Fruit fly (Drosophila melanogaster) whole organism, embryonic: ENCODE measurements around the gene CG10470.

Source experiments
- Abd-B ChIP-seq: fragments of 200-800 bp; sonication (Bioruptor generic); optimal IDR thresholded peaks from 2 replicates; lab custom pipeline; 2018; ENCODE audit warnings: missing biosample characterization, mild to moderate bottlenecking, missing genetic modification characterization, moderate library complexity
- Bdp1 ChIP-seq: fragments of 200-800 bp; sonication (Bioruptor generic); optimal IDR thresholded peaks from 3 replicates; lab custom pipeline; 2016; ENCODE audit warnings: missing biosample characterization, missing genetic modification characterization
- CG10959 ChIP-seq: fragments of 200-800 bp; sonication (Bioruptor generic); IDR thresholded peaks from 2 replicates; pipeline ENCODE4 v1.3.6; 2022; ENCODE audit warnings: missing biosample characterization, missing genetic modification characterization
- CG11398 ChIP-seq: fragments of 200-800 bp; sonication (Bioruptor generic); optimal IDR thresholded peaks from 2 replicates; lab custom pipeline; 2016; ENCODE audit warnings: missing biosample characterization, missing genetic modification characterization
- CG14050 ChIP-seq: fragments of 200-800 bp; sonication (Bioruptor generic); IDR thresholded peaks from 3 replicates; pipeline ENCODE4 v1.3.6; 2022; ENCODE audit warnings: missing biosample characterization, missing genetic modification characterization
- CG15073 ChIP-seq: fragments of 200-800 bp; sonication (Bioruptor generic); optimal IDR thresholded peaks from 2 replicates; lab custom pipeline; 2016; ENCODE audit warnings: missing biosample characterization, missing genetic modification characterization
- CG17359 ChIP-seq: fragments of 200-800 bp; sonication (Bioruptor generic); optimal IDR thresholded peaks from 3 replicates; lab custom pipeline; 2018; ENCODE audit warnings: missing biosample characterization, mild to moderate bottlenecking, missing genetic modification characterization, moderate library complexity
- CG1832 ChIP-seq: fragments of 200-800 bp; sonication (Bioruptor generic); optimal IDR thresholded peaks from 2 replicates; lab custom pipeline; 2017; ENCODE audit warnings: missing biosample characterization, mild to moderate bottlenecking, missing genetic modification characterization, inconsistent platforms
- CG2120 ChIP-seq: fragments of 200-800 bp; sonication (Bioruptor generic); optimal IDR thresholded peaks from 3 replicates; lab custom pipeline; 2016; ENCODE audit warnings: missing biosample characterization, missing genetic modification characterization
- CG2712 ChIP-seq: fragments of 200-800 bp; optimal IDR thresholded peaks from 3 replicates; lab custom pipeline; 2019; ENCODE audit warnings: missing biosample characterization, mild to moderate bottlenecking, missing genetic modification characterization, moderate library complexity
- CG3163 ChIP-seq: fragments of 200-800 bp; sonication (Bioruptor generic); optimal IDR thresholded peaks from 3 replicates; lab custom pipeline; 2016; ENCODE audit warnings: missing biosample characterization, missing genetic modification characterization
- CG34376 ChIP-seq: fragments of 200-800 bp; sonication (Bioruptor generic); optimal IDR thresholded peaks from 2 replicates; lab custom pipeline; 2018; ENCODE audit warnings: missing biosample characterization, mild to moderate bottlenecking, missing genetic modification characterization
- CG3847 ChIP-seq: fragments of 200-800 bp; sonication (Bioruptor generic); IDR thresholded peaks from 2 replicates; pipeline ENCODE4 v1.3.6; 2022; ENCODE audit warnings: missing biosample characterization, missing genetic modification characterization
- CG42726 ChIP-seq: fragments of 200-800 bp; sonication (Bioruptor generic); IDR thresholded peaks from 2 replicates; pipeline ENCODE4 v1.3.6; 2022; ENCODE audit warnings: missing biosample characterization, missing genetic modification characterization; ENCODE audit not compliant: partially characterized antibody
- CG4707 ChIP-seq: fragments of 200-800 bp; sonication (Bioruptor generic); optimal IDR thresholded peaks from 2 replicates; lab custom pipeline; 2018; ENCODE audit warnings: missing biosample characterization, mild to moderate bottlenecking, missing genetic modification characterization, moderate library complexity
- CG4730 ChIP-seq: fragments of 200-800 bp; sonication (Bioruptor generic); IDR thresholded peaks from 2 replicates; pipeline ENCODE4 v1.3.6; 2022; ENCODE audit warnings: missing biosample characterization, missing genetic modification characterization
- CG8478 ChIP-seq: fragments of >200 bp; optimal IDR thresholded peaks from 2 replicates; lab custom pipeline; 2018
- Dip2 ChIP-seq: fragments of 200-800 bp; sonication (Bioruptor generic); IDR thresholded peaks from 2 replicates; pipeline ENCODE4 v1.3.6; 2022; ENCODE audit warnings: missing biosample characterization, missing genetic modification characterization
- Dip3 ChIP-seq: fragments of 200-800 bp; sonication (Bioruptor generic); optimal IDR thresholded peaks from 3 replicates; lab custom pipeline; 2016; ENCODE audit warnings: missing biosample characterization, missing genetic modification characterization
- Elba2 ChIP-seq: fragments of 200-800 bp; sonication (Bioruptor generic); optimal IDR thresholded peaks from 3 replicates; lab custom pipeline; 2016; ENCODE audit warnings: missing biosample characterization, missing genetic modification characterization
- HLH54F ChIP-seq: fragments of 200-800 bp; sonication (Bioruptor generic); optimal IDR thresholded peaks from 3 replicates; lab custom pipeline; 2016; ENCODE audit warnings: missing biosample characterization, missing genetic modification characterization
- NC2α ChIP-seq: fragments of 200-800 bp; sonication (Bioruptor generic); optimal IDR thresholded peaks from 2 replicates; lab custom pipeline; 2016; ENCODE audit warnings: missing biosample characterization, missing genetic modification characterization
- Nf-YB ChIP-seq: fragments of 200-800 bp; sonication (Bioruptor generic); optimal IDR thresholded peaks from 3 replicates; lab custom pipeline; 2019; ENCODE audit warnings: missing biosample characterization, mild to moderate bottlenecking, missing genetic modification characterization, moderate library complexity
- Nf-YC ChIP-seq: fragments of 200-800 bp; optimal IDR thresholded peaks from 3 replicates; lab custom pipeline; 2019; ENCODE audit warnings: missing biosample characterization, mild to moderate bottlenecking, missing genetic modification characterization, moderate library complexity
- Pdp1 ChIP-seq, 2 experiments: fragments of 200-800 bp; sonication (Bioruptor generic); optimal IDR thresholded peaks; 3 replicates each; lab custom pipeline; 2016; ENCODE audit warnings: missing biosample characterization in 2 of 2, missing genetic modification characterization in 2 of 2, mild to moderate bottlenecking in 1 of 2, moderate library complexity in 1 of 2
- Poxn ChIP-seq: fragments of 200-800 bp; sonication (Bioruptor generic); IDR thresholded peaks from 2 replicates; pipeline ENCODE4 v1.3.6; 2022; ENCODE audit warnings: missing biosample characterization, missing genetic modification characterization
- Rfx ChIP-seq: fragments of 200-800 bp; sonication (Bioruptor generic); IDR thresholded peaks from 2 replicates; pipeline ENCODE4 v1.3.6; 2022; ENCODE audit warnings: missing biosample characterization, missing genetic modification characterization
- Rx ChIP-seq: fragments of 200-800 bp; sonication (Bioruptor generic); IDR thresholded peaks from 2 replicates; pipeline ENCODE4 v1.3.6; 2022; ENCODE audit warnings: missing biosample characterization, missing genetic modification characterization
- Taf1 ChIP-seq: fragments of 200-800 bp; sonication (Bioruptor generic); IDR thresholded peaks from 2 replicates; pipeline ENCODE4 v1.3.6; 2022; ENCODE audit warnings: missing biosample characterization, missing genetic modification characterization
- Trl ChIP-seq, 3 experiments: fragments of >200 bp in 2 of 3; fragments of 200-800 bp in 1 of 3; sonication (Bioruptor generic) in 1 of 3; optimal IDR thresholded peaks; 2 replicates in 1 of 3; 3 replicates in 2 of 3; lab custom pipeline; 2016 to 2017; ENCODE audit warnings: missing biosample characterization in 1 of 3, missing genetic modification characterization in 1 of 3
- ac ChIP-seq: fragments of 200-800 bp; sonication (Bioruptor generic); optimal IDR thresholded peaks from 3 replicates; lab custom pipeline; 2017; ENCODE audit warnings: missing biosample characterization, mild to moderate bottlenecking, missing genetic modification characterization
- ase ChIP-seq: fragments of 200-800 bp; sonication (Bioruptor generic); IDR thresholded peaks from 3 replicates; pipeline ENCODE4 v1.3.6; 2022; ENCODE audit warnings: missing biosample characterization, missing genetic modification characterization
- bcd ChIP-seq: fragments of 200-800 bp; sonication (Bioruptor generic); optimal IDR thresholded peaks from 2 replicates; lab custom pipeline; 2017; ENCODE audit warnings: missing biosample characterization, mild to moderate bottlenecking, missing genetic modification characterization
- crol ChIP-seq: fragments of 200-800 bp; sonication (Bioruptor generic); IDR thresholded peaks from 2 replicates; pipeline ENCODE4 v1.3.6; 2022; ENCODE audit warnings: missing biosample characterization, missing genetic modification characterization
- dati ChIP-seq: fragments of 200-800 bp; sonication (Bioruptor generic); IDR thresholded peaks from 2 replicates; pipeline ENCODE4 v1.3.6; 2022; ENCODE audit warnings: missing biosample characterization, missing genetic modification characterization
- esg ChIP-seq: fragments of 200-800 bp; sonication (Bioruptor generic); conservative IDR thresholded peaks from 2 replicates; pipeline ENCODE4 v1.3.6; 2022; ENCODE audit warnings: missing biosample characterization, missing genetic modification characterization
- luna ChIP-seq: fragments of 200-800 bp; sonication (Bioruptor generic); optimal IDR thresholded peaks from 2 replicates; lab custom pipeline; 2016; ENCODE audit warnings: missing biosample characterization, missing genetic modification characterization
- pnt ChIP-seq: fragments of 200-800 bp; sonication (Bioruptor generic); optimal IDR thresholded peaks from 3 replicates; lab custom pipeline; 2016; ENCODE audit warnings: missing biosample characterization, missing genetic modification characterization
- pzg ChIP-seq: fragments of 200-800 bp; sonication (Bioruptor generic); optimal IDR thresholded peaks from 3 replicates; lab custom pipeline; 2018; ENCODE audit warnings: missing biosample characterization, mild to moderate bottlenecking, missing genetic modification characterization, moderate library complexity
- slbo ChIP-seq: fragments of 200-800 bp; sonication (Bioruptor generic); IDR thresholded peaks from 2 replicates; pipeline ENCODE4 v1.3.6; 2022; ENCODE audit warnings: missing biosample characterization, missing genetic modification characterization
- slp2 ChIP-seq: fragments of 200-800 bp; sonication (Bioruptor generic); optimal IDR thresholded peaks from 2 replicates; lab custom pipeline; 2016; ENCODE audit warnings: missing biosample characterization, missing genetic modification characterization
- so ChIP-seq: fragments of 200-800 bp; sonication (Bioruptor generic); IDR thresholded peaks from 3 replicates; pipeline ENCODE4 v1.3.6; 2022; ENCODE audit warnings: missing biosample characterization, missing genetic modification characterization
- tgo ChIP-seq: fragments of 200-800 bp; sonication (Bioruptor generic); IDR thresholded peaks from 3 replicates; pipeline ENCODE4 v1.3.6; 2022; ENCODE audit warnings: missing biosample characterization, missing genetic modification characterization
- tio ChIP-seq: fragments of 200-800 bp; sonication (Bioruptor generic); optimal IDR thresholded peaks from 2 replicates; lab custom pipeline; 2017; ENCODE audit warnings: missing biosample characterization, missing genetic modification characterization, inconsistent platforms
- tll ChIP-seq, 2 experiments: fragments of 200-800 bp in 1 of 2; fragments of >200 bp in 1 of 2; sonication (Bioruptor generic) in 1 of 2; optimal IDR thresholded peaks; 2 replicates each; lab custom pipeline; 2017 to 2019; ENCODE audit warnings: missing biosample characterization in 2 of 2, missing genetic modification characterization in 2 of 2, mild to moderate bottlenecking in 1 of 2, moderate library complexity in 1 of 2
- toy ChIP-seq: fragments of 200-800 bp; sonication (Bioruptor generic); IDR thresholded peaks from 2 replicates; pipeline ENCODE4 v1.3.6; 2022; ENCODE audit warnings: missing biosample characterization, missing genetic modification characterization
- trem ChIP-seq: fragments of 200-800 bp; optimal IDR thresholded peaks from 3 replicates; lab custom pipeline; 2019; ENCODE audit warnings: missing biosample characterization, mild to moderate bottlenecking, missing genetic modification characterization, moderate library complexity
- zen ChIP-seq: fragments of 200-800 bp; sonication (Bioruptor generic); optimal IDR thresholded peaks from 3 replicates; lab custom pipeline; 2018; ENCODE audit warnings: missing biosample characterization, mild to moderate bottlenecking, missing genetic modification characterization, moderate library complexity
- zen2 ChIP-seq: fragments of 200-800 bp; sonication (Bioruptor generic); IDR thresholded peaks from 3 replicates; pipeline ENCODE4 v1.3.6; 2022; ENCODE audit warnings: missing biosample characterization, missing genetic modification characterization; ENCODE audit not compliant: partially characterized antibody
- zfh1 ChIP-seq: fragments of 200-800 bp; sonication (Bioruptor generic); IDR thresholded peaks from 3 replicates; pipeline ENCODE4 v1.3.6; 2022; ENCODE audit warnings: missing biosample characterization, missing genetic modification characterization
- zfh2 ChIP-seq: fragments of 200-800 bp; sonication (Bioruptor generic); optimal IDR thresholded peaks from 2 replicates; lab custom pipeline; 2016; ENCODE audit warnings: missing biosample characterization, missing genetic modification characterization

Gene CG10470

dm6 chr2L:19045111-19045560 lies 3.7 kb upstream of the CG10470 start, which contains the start of the genes Ttc19 and Acn (continued):
- TF ChIP-seq Taf1 (GFP tag; lab: Robert Waterston, UW) (peak; percentile 71), NC2α (GFP tag; lab: Kevin White, UChicago) (peak; percentile 76), bcd (GFP tag; lab: Kevin White, UChicago) (peak; percentile 81), CG3847 (GFP tag; lab: Robert Waterston, UW) (peak; percentile 85), Nf-YC (peak; percentile 71), Rx (GFP tag; lab: Robert Waterston, UW) (peak; percentile 53; the same call in 1 of the 2 replicates), CG42726 (GFP tag; lab: Robert Waterston, UW) (peak; percentile 92), Nf-YB (peak; percentile 53), ase (peak; percentile 67; the same call in 2 of the 3 replicates), Dip3 (GFP tag; lab: Kevin White, UChicago) (peak; percentile 87), so (GFP tag; lab: Robert Waterston, UW) (peak; percentile 68; the same call in 1 of the 3 replicates), trem (tag; lab: Kevin White, UChicago) (peak; percentile 90), zen2 (GFP tag; lab: Robert Waterston, UW) (peak; percentile 79; the same call in 2 of the 3 replicates), CG17359 (tag; lab: Kevin White, UChicago) (peak; percentile 82), slp2 (GFP tag; lab: Kevin White, UChicago) (peak; percentile 86), CG11398 (GFP tag; lab: Kevin White, UChicago) (peak; percentile 81), CG15073 (GFP tag; lab: Kevin White, UChicago) (no peak), esg (GFP tag; lab: Robert Waterston, UW) (peak; percentile 83), CG3163 (GFP tag; lab: Kevin White, UChicago) (peak; percentile 78), CG4707 (peak; percentile 25), luna (GFP tag; lab: Kevin White, UChicago) (peak; percentile 64), CG4730 (GFP tag; lab: Robert Waterston, UW) (peak; percentile 77), zen (peak; percentile 83), tio (no peak), CG34376 (GFP tag; lab: Kevin White, UChicago) (peak; percentile 75), zfh1 (GFP tag; lab: Robert Waterston, UW) (peak; percentile 90), toy (no peak), CG1832 (GFP tag; lab: Kevin White, UChicago) (no peak), pnt (peak; percentile 81), Pdp1 (GFP tag; optimal IDR thresholded peaks at IDR 0.05; lab: Kevin White, UChicago) (peak; percentile 89 to 91), CG10959 (GFP tag; lab: Robert Waterston, UW) (peak; percentile 74), tll (GFP tag; optimal IDR thresholded peaks at IDR 0.05; lab: Kevin White, UChicago) (no peak), tgo (peak; percentile 86), dati (GFP tag; lab: Robert Waterston, UW) (peak; percentile 45; the same call in 1 of the 2 replicates), CG14050 (GFP tag; lab: Robert Waterston, UW) (peak; percentile 68), zfh2 (GFP tag; lab: Kevin White, UChicago) (peak; percentile 93), CG2712 (peak; percentile 88), slbo (peak; percentile 89), Bdp1 (GFP tag; lab: Kevin White, UChicago) (peak; percentile 78), CG8478 (no peak), Abd-B (GFP tag; lab: Kevin White, UChicago) (peak; percentile 82), pzg (peak; percentile 73), crol (GFP tag; lab: Robert Waterston, UW) (peak; percentile 45), Rfx (peak; percentile 90), Elba2 (GFP tag; lab: Kevin White, UChicago) (peak; percentile 50), Dip2 (GFP tag; lab: Robert Waterston, UW) (no peak), ac (GFP tag; lab: Kevin White, UChicago) (no peak), HLH54F (GFP tag; lab: Kevin White, UChicago) (peak; percentile 93), CG2120 (GFP tag; lab: Kevin White, UChicago) (peak; percentile 93), Trl (optimal IDR thresholded peaks at IDR 0.05; lab: Kevin White, UChicago) (no peak), Trl (GFP tag; optimal IDR thresholded peaks at IDR 0.05; lab: Kevin White, UChicago) (peak; percentile 92), Poxn (GFP tag; lab: Robert Waterston, UW) (0 out of 2 replicates have a peak, but pooled peaks have one; percentile 44)
